Worm (Caenorhabditis elegans) whole organism, L4 larva: ENCODE results near the gene copg-1.

ENCODE experiments used
- D1046.2 ChIP-seq: fragments of 200-800 bp; sonication (Bioruptor generic); IDR thresholded peaks from 2 replicates; pipeline ENCODE4 v1.3.6; 2022; ENCODE audit warnings: missing genetic modification characterization, missing compliant biosample characterization
- T20F7.1 ChIP-seq: fragments of 200-800 bp; sonication (Bioruptor generic); optimal IDR thresholded peaks from 2 replicates; lab custom pipeline; 2018; ENCODE audit warnings: mild to moderate bottlenecking, missing genetic modification characterization, missing compliant biosample characterization
- aha-1 ChIP-seq: fragments of 150-350 bp; peaks from one replicate; lab custom pipeline; 2014; ENCODE audit warnings: missing biosample characterization, missing genetic modification characterization
- aly-2 ChIP-seq: sonication (generic microtip); optimal IDR thresholded peaks from 2 replicates; lab custom pipeline; 2018; ENCODE audit warnings: missing biosample characterization, missing genetic modification characterization
- arid-1 ChIP-seq: fragments of 200-800 bp; sonication (Bioruptor generic); conservative IDR thresholded peaks from 2 replicates; pipeline ENCODE4 v1.3.6; 2022; ENCODE audit warnings: missing genetic modification reagents, missing genetic modification characterization, missing compliant biosample characterization
- ceh-44 ChIP-seq: fragments of 200-800 bp; sonication (Bioruptor generic); IDR thresholded peaks from 2 replicates; pipeline ENCODE4 v1.3.6; 2022; ENCODE audit warnings: missing genetic modification reagents, missing genetic modification characterization, missing compliant biosample characterization
- ceh-82 ChIP-seq: sonication (generic microtip); optimal IDR thresholded peaks from 2 replicates; lab custom pipeline; 2017; ENCODE audit warnings: missing biosample characterization, missing genetic modification characterization
- ces-1 ChIP-seq: fragments of 150-350 bp; sonication (generic microtip); optimal IDR thresholded peaks from 4 replicates; lab custom pipeline; 2014; ENCODE audit warnings: missing biosample characterization, missing genetic modification reagents, missing genetic modification characterization
- daf-19 ChIP-seq: fragments of 200-800 bp; sonication (Bioruptor generic); conservative IDR thresholded peaks from 2 replicates; pipeline ENCODE4 v1.3.6; 2022; ENCODE audit warnings: missing genetic modification characterization, missing compliant biosample characterization
- dmd-6 ChIP-seq: fragments of 200-800 bp; sonication (Bioruptor generic); IDR thresholded peaks from 2 replicates; pipeline ENCODE4 v1.3.6; 2022; ENCODE audit warnings: missing genetic modification reagents, missing genetic modification characterization, missing compliant biosample characterization
- dmd-8 ChIP-seq: fragments of 200-800 bp; sonication (Bioruptor generic); IDR thresholded peaks from 2 replicates; pipeline ENCODE4 v1.3.6; 2022; ENCODE audit warnings: missing genetic modification characterization, missing compliant biosample characterization
- dpl-1 ChIP-seq: fragments of 150-350 bp; optimal IDR thresholded peaks from 2 replicates; lab custom pipeline; 2014; ENCODE audit warnings: missing biosample characterization, missing genetic modification reagents, missing genetic modification characterization
- duxl-1 ChIP-seq: sonication (generic microtip); optimal IDR thresholded peaks from 2 replicates; lab custom pipeline; 2016; ENCODE audit warnings: mild to moderate bottlenecking, missing genetic modification characterization, moderate library complexity, missing compliant biosample characterization; ENCODE audit not compliant: poor library complexity
- egl-27 ChIP-seq: sonication (generic microtip); optimal IDR thresholded peaks from 3 replicates; lab custom pipeline; 2017; ENCODE audit warnings: missing biosample characterization, missing genetic modification reagents, missing genetic modification characterization
- egl-43 ChIP-seq: fragments of 200-800 bp; sonication (Bioruptor generic); IDR thresholded peaks from 2 replicates; pipeline ENCODE4 v1.3.6; 2022; ENCODE audit warnings: missing genetic modification reagents, missing genetic modification characterization, missing compliant biosample characterization
- fkh-10 ChIP-seq: fragments of 150-350 bp; optimal IDR thresholded peaks from 2 replicates; lab custom pipeline; 2014; ENCODE audit warnings: missing biosample characterization, missing genetic modification reagents, missing genetic modification characterization
- hlh-30 ChIP-seq: sonication (generic microtip); optimal IDR thresholded peaks from 2 replicates; lab custom pipeline; 2017; ENCODE audit warnings: antibody characterized with exemption, mild to moderate bottlenecking, missing genetic modification characterization, missing compliant biosample characterization; ENCODE audit not compliant: insufficient read depth
- lin-38 ChIP-seq: fragments of 200-800 bp; sonication (Bioruptor generic); IDR thresholded peaks from 2 replicates; pipeline ENCODE4 v1.3.6; 2022; ENCODE audit warnings: missing genetic modification reagents, missing genetic modification characterization, missing compliant biosample characterization
- lin-39 ChIP-seq: fragments of 150-350 bp; optimal IDR thresholded peaks from 2 replicates; lab custom pipeline; 2014; ENCODE audit warnings: missing biosample characterization, missing genetic modification reagents, missing genetic modification characterization
- lir-3 ChIP-seq: sonication (generic microtip); optimal IDR thresholded peaks from 2 replicates; lab custom pipeline; 2016; ENCODE audit warnings: mild to moderate bottlenecking, missing genetic modification characterization, missing compliant biosample characterization
- madf-9 ChIP-seq: fragments of 200-800 bp; sonication (Bioruptor generic); conservative IDR thresholded peaks from 2 replicates; pipeline ENCODE4 v1.3.6; 2022; ENCODE audit warnings: missing genetic modification reagents, missing genetic modification characterization, missing compliant biosample characterization
- nhr-111 ChIP-seq: fragments of 200-800 bp; sonication (Bioruptor generic); optimal IDR thresholded peaks from 2 replicates; lab custom pipeline; 2018; ENCODE audit warnings: mild to moderate bottlenecking, missing genetic modification characterization, missing compliant biosample characterization
- nhr-28 ChIP-seq: fragments of 150-350 bp; optimal IDR thresholded peaks from 2 replicates; lab custom pipeline; 2014; ENCODE audit warnings: missing biosample characterization, missing genetic modification characterization
- php-3 ChIP-seq: fragments of 200-800 bp; sonication (Bioruptor generic); IDR thresholded peaks from 2 replicates; pipeline ENCODE4 v1.3.6; 2022; ENCODE audit warnings: missing genetic modification reagents, missing genetic modification characterization, missing compliant biosample characterization
- skn-1 ChIP-seq: fragments of 150-350 bp; optimal IDR thresholded peaks from 2 replicates; lab custom pipeline; 2014; ENCODE audit warnings: missing biosample characterization, missing genetic modification characterization
- snpc-1.2 ChIP-seq: fragments of 200-800 bp; sonication (Bioruptor generic); IDR thresholded peaks from 2 replicates; pipeline ENCODE4 v1.3.6; 2022; ENCODE audit warnings: missing genetic modification reagents, missing genetic modification characterization, missing compliant biosample characterization
- snpc-4 ChIP-seq: fragments of 150-350 bp; optimal IDR thresholded peaks from 2 replicates; lab custom pipeline; 2014; ENCODE audit warnings: missing biosample characterization, missing genetic modification characterization
- tra-1 ChIP-seq: fragments of 200-800 bp; sonication (Bioruptor generic); IDR thresholded peaks from 2 replicates; pipeline ENCODE4 v1.3.6; 2022; ENCODE audit warnings: missing genetic modification reagents, missing genetic modification characterization, missing compliant biosample characterization
- zfp-2 ChIP-seq: sonication (generic microtip); optimal IDR thresholded peaks from 2 replicates; lab custom pipeline; 2016; ENCODE audit warnings: mild to moderate bottlenecking, missing genetic modification characterization, missing compliant biosample characterization
- zfp-3 ChIP-seq: fragments of 200-800 bp; sonication (Bioruptor generic); conservative IDR thresholded peaks from 2 replicates; pipeline ENCODE4 v1.3.6; 2022; ENCODE audit warnings: missing genetic modification reagents, missing genetic modification characterization, missing compliant biosample characterization
- zip-11 ChIP-seq: fragments of 200-800 bp; sonication (Bioruptor generic); IDR thresholded peaks from 2 replicates; pipeline ENCODE4 v1.3.6; 2022; ENCODE audit warnings: missing genetic modification characterization, missing compliant biosample characterization

The copg-1 gene

ce11 chrIV:10155475-10155874 is 3.7 kb downstream of the copg-1 start, which contains the start of gene ttr-54:
Gene ttr-54 (plus strand): TSS chrIV:10155775.
- TF ChIP-seq hlh-30 (tag; lab: Kevin White, UChicago) = peak; percentile 10
- no peak for TF ChIP-seq madf-9 (GFP tag; lab: Robert Waterston, UW)

ce11 chrIV:10157034-10157433 is 5.3 kb downstream of the copg-1 start:
- TF ChIP-seq ces-1 (GFP tag; lab: Kevin White, UChicago) (no peak), zfp-2 (no peak), snpc-1.2 (GFP tag; lab: Robert Waterston, UW) (peak; percentile 63; the same call in 1 of the 2 replicates), snpc-4 (tag; lab: Kevin White, UChicago) (no peak), egl-27 (tag; lab: Kevin White, UChicago) (no peak), aly-2 (tag; lab: Kevin White, UChicago) (no peak), zip-11 (GFP tag; lab: Robert Waterston, UW) (no peak)

- TF ChIP-seq zfp-2 (no peak), dpl-1 (no peak), skn-1 (tag; lab: Kevin White, UChicago) (no peak), nhr-111 (GFP tag; lab: Kevin White, UChicago) (no peak), nhr-28 (tag; lab: Kevin White, UChicago) (no peak), arid-1 (GFP tag; lab: Robert Waterston, UW) (no peak), aha-1 (tag; lab: Kevin White, UChicago) (peak; percentile 30), T20F7.1 (GFP tag; lab: Kevin White, UChicago) (no peak), ceh-44 (GFP tag; lab: Robert Waterston, UW) (no peak), dmd-6 (0 out of 2 replicates have a peak, but pooled peaks have one; percentile 11), lin-39 (tag; lab: Kevin White, UChicago) (no peak), madf-9 (GFP tag; lab: Robert Waterston, UW) (no peak)
Observed at ce11 chrIV:10157489-10158088, 5.8 kb downstream of the copg-1 start, which contains the start of gene ttr-53. Gene ttr-53 (plus strand): TSS chrIV:10158038.

ce11 chrIV:10161706-10162105 is 10.0 kb downstream of the copg-1 start, which contains the start of gene pps-1:
Gene pps-1 (plus strand): TSS chrIV:10162006.
- TF ChIP-seq zip-11 (GFP tag; lab: Robert Waterston, UW) = no peak
- TF ChIP-seq daf-19 (GFP tag; lab: Robert Waterston, UW) = 0 out of 2 replicates have a peak, but pooled peaks have one; percentile 13

ce11 chrIV:10164086-10164485 is 12.3 kb downstream of the copg-1 start:
- TF ChIP-seq dmd-8 (no peak), lin-38 (GFP tag; lab: Robert Waterston, UW) (peak; percentile 28; the same call in 1 of the 2 replicates)

ce11 chrIV:10170808-10171207 is 19.1 kb downstream of the copg-1 start:
- TF ChIP-seq zfp-3 = no peak
- TF ChIP-seq dpl-1 = no peak
- no peak for TF ChIP-seq tra-1 (GFP tag; lab: Robert Waterston, UW)
- peak; percentile 20 for TF ChIP-seq aha-1 (tag; lab: Kevin White, UChicago)
- no peak for TF ChIP-seq duxl-1
- no peak for TF ChIP-seq lir-3 (tag; lab: Kevin White, UChicago)
- peak; percentile 92 for TF ChIP-seq ces-1 (GFP tag; lab: Kevin White, UChicago)
- no peak for TF ChIP-seq T20F7.1 (GFP tag; lab: Kevin White, UChicago)
- no peak for TF ChIP-seq ceh-82 (tag; lab: Kevin White, UChicago)
- TF ChIP-seq egl-43 (GFP tag; lab: Robert Waterston, UW) = no peak
- peak; percentile 79 for TF ChIP-seq fkh-10 (GFP tag; lab: Kevin White, UChicago)
- no peak for TF ChIP-seq D1046.2 (GFP tag; lab: Robert Waterston, UW)
- no peak for TF ChIP-seq dmd-6
- no peak for TF ChIP-seq php-3 (GFP tag; lab: Robert Waterston, UW)
